ENCODE assay signal across 3 worm cellular contexts in the genomic region with DNA sequence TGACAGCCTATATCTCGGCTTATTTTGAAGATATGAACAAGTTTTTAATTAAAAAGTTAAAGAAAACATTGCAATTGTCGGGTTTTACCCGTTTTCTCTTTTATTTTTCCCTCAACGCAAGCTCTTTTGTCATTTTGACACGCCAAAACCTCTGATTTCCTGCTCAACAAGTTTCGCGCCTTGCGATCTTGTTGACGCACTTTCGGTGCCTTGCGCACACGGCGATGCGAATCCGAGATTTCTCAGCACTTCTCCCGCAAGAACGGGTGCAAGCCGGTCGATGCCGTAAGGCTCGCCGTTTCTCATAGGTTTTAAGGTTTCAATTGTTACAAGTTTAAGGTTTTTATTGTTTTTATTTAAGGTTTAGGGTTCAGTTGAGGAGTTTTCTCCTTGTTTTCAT.
A peak's percentile ranks its signal among the peaks of the same experiment; 100 is the strongest.
TF ChIP-seq lines count a peak whose summit lies in the region.

No protein-coding gene starts in this region.

TF ChIP-seq in whole organism, L4 larva, 104 proteins besides CTCF, POLR2A, EP300 and RAD21:
- TF ChIP-seq egl-43 (GFP tag; IDR thresholded peaks at IDR 0.05; lab: Robert Waterston, UW), result 0 out of 2 replicates have a peak, but pooled peaks have one; percentile 17

TF ChIP-seq in whole organism, midembryonic, 9 proteins besides CTCF, POLR2A, EP300 and RAD21:
- TF ChIP-seq ztf-23 (GFP tag; IDR thresholded peaks at IDR 0.05; lab: Robert Waterston, UW), result peak; percentile 50; the same call in 1 of the 2 replicates
TF ChIP-seq in whole organism, midembryonic: peak in this region for 1; not testable (repeated sequence) for 8.

TF ChIP-seq in whole organism, young adult, 124 proteins besides CTCF, POLR2A, EP300 and RAD21:
- TF ChIP-seq ztf-18 (tag; optimal IDR thresholded peaks at IDR 0.05; lab: Kevin White, UChicago), result peak; percentile 71
- peak; percentile 40 for TF ChIP-seq D2030.7 (GFP tag; IDR thresholded peaks at IDR 0.05; lab: Robert Waterston, UW)
